Fruit fly (Drosophila melanogaster) whole organism, adult: Measurements from ENCODE around the gene eIF2gamma.

Experiments used
- CG12768 ChIP-seq: fragments of 200-800 bp; sonication (Bioruptor generic); optimal IDR thresholded peaks from 2 replicates; lab custom pipeline; 2017; ENCODE audit warnings: missing biosample characterization, missing genetic modification characterization, mild to moderate bottlenecking, moderate library complexity, missing genetic modification reagents
- CG7045 ChIP-seq: fragments of 200-800 bp; sonication (Bioruptor generic); optimal IDR thresholded peaks from 2 replicates; lab custom pipeline; 2017; ENCODE audit warnings: missing biosample characterization, mild to moderate bottlenecking, missing genetic modification characterization
- CG7101 ChIP-seq: fragments of 200-800 bp; sonication (Bioruptor generic); optimal IDR thresholded peaks from 2 replicates; lab custom pipeline; 2018; ENCODE audit warnings: missing biosample characterization, mild to moderate bottlenecking, missing genetic modification characterization, moderate library complexity
- Clk ChIP-seq: fragments of 200-800 bp; sonication (Bioruptor generic); optimal IDR thresholded peaks from 2 replicates; lab custom pipeline; 2017; ENCODE audit warnings: missing biosample characterization, missing genetic modification characterization
- Mnt ChIP-seq: fragments of 200-800 bp; sonication (Bioruptor generic); optimal IDR thresholded peaks from 2 replicates; lab custom pipeline; 2016; ENCODE audit warnings: missing biosample characterization, mild to moderate bottlenecking, missing genetic modification characterization
- toe ChIP-seq: fragments of 200-800 bp; sonication (Bioruptor generic); optimal IDR thresholded peaks from 2 replicates; lab custom pipeline; 2016; ENCODE audit warnings: missing biosample characterization, missing genetic modification characterization

DNA sequence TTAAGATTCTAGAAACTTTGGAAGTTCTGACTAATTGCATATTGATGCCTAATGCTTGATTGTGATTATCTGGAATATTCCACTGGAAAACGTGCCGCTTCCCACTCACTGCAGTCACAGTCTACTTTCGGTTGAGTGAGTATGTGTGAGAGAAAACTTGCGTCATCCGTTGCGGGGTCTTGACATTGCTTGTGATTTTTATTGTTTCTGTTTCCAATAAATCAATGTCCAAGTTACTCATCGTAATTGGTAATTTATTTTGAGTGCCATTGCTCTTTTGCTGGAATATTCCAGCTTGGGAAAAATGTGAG is 20.3 kb downstream of the eIF2gamma start:
- no peak for TF ChIP-seq CG7101 (tag; lab: Kevin White, UChicago)
- TF ChIP-seq CG12768 (GFP tag; lab: Kevin White, UChicago) = no peak
- no peak for TF ChIP-seq toe
- no peak for TF ChIP-seq Clk (GFP tag; lab: Kevin White, UChicago)
- no peak for TF ChIP-seq CG7045
- TF ChIP-seq Mnt = no peak
